Fruit fly (Drosophila melanogaster) whole organism, adult: ENCODE measurements around the gene Cat.

ENCODE experiments used
- CG11617 ChIP-seq: fragments of 200-800 bp; sonication (Bioruptor generic); optimal IDR thresholded peaks from 2 replicates; lab custom pipeline; 2017; ENCODE audit warnings: mild to moderate bottlenecking, missing biosample characterization, missing genetic modification reagents, missing genetic modification characterization
- CG12768 ChIP-seq: fragments of 200-800 bp; sonication (Bioruptor generic); optimal IDR thresholded peaks from 2 replicates; lab custom pipeline; 2017; ENCODE audit warnings: missing biosample characterization, missing genetic modification characterization, mild to moderate bottlenecking, moderate library complexity, missing genetic modification reagents
- CG14711 ChIP-seq: fragments of 200-800 bp; sonication (Bioruptor generic); optimal IDR thresholded peaks from 2 replicates; lab custom pipeline; 2018; ENCODE audit warnings: missing biosample characterization, mild to moderate bottlenecking, missing genetic modification characterization, moderate library complexity
- CG5204 ChIP-seq: fragments of 200-800 bp; sonication (Bioruptor generic); optimal IDR thresholded peaks from 2 replicates; lab custom pipeline; 2016; ENCODE audit warnings: missing biosample characterization, missing genetic modification characterization
- CG7045 ChIP-seq: fragments of 200-800 bp; sonication (Bioruptor generic); optimal IDR thresholded peaks from 2 replicates; lab custom pipeline; 2017; ENCODE audit warnings: missing biosample characterization, mild to moderate bottlenecking, missing genetic modification characterization
- Clk ChIP-seq: fragments of 200-800 bp; sonication (Bioruptor generic); optimal IDR thresholded peaks from 2 replicates; lab custom pipeline; 2017; ENCODE audit warnings: missing biosample characterization, missing genetic modification characterization
- Crg-1 ChIP-seq: fragments of 200-800 bp; sonication (Bioruptor generic); optimal IDR thresholded peaks from 2 replicates; lab custom pipeline; 2016; ENCODE audit warnings: missing biosample characterization, missing genetic modification characterization
- Hr96 ChIP-seq: fragments of 200-800 bp; sonication (Bioruptor generic); optimal IDR thresholded peaks from 2 replicates; lab custom pipeline; 2016; ENCODE audit warnings: missing biosample characterization, missing genetic modification characterization
- Mnt ChIP-seq: fragments of 200-800 bp; sonication (Bioruptor generic); optimal IDR thresholded peaks from 2 replicates; lab custom pipeline; 2016; ENCODE audit warnings: missing biosample characterization, mild to moderate bottlenecking, missing genetic modification characterization
- kay ChIP-seq: fragments of 200-800 bp; sonication (Bioruptor generic); peaks from one replicate; lab custom pipeline; 2016; ENCODE audit warnings: missing biosample characterization, missing genetic modification characterization, borderline replicate concordance
- pad ChIP-seq: fragments of 200-800 bp; sonication (Bioruptor generic); optimal IDR thresholded peaks from 3 replicates; lab custom pipeline; 2017; ENCODE audit warnings: missing biosample characterization, missing genetic modification characterization, mild to moderate bottlenecking, moderate library complexity, missing genetic modification reagents
- toe ChIP-seq: fragments of 200-800 bp; sonication (Bioruptor generic); optimal IDR thresholded peaks from 2 replicates; lab custom pipeline; 2016; ENCODE audit warnings: missing biosample characterization, missing genetic modification characterization

DNA sequence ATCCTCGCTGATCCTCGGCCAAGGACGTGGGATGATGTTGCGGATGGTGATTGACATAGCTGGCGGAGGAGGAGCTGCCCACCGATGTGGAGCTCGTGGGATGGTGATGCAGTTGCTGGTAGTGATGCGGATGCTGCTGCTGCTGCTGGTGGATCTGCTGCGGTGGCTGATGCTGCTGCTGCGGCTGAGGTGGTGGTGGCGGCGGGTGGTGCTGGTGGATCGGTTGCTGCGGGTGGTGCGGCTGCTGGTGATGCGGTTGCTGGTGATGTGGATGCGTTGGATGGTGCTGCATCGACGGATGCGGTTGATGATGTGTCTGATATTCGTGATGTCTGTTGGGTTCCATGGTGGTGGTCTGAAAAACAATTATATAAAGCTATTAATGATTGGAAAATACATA lies 13.3 kb upstream of the Cat start:
- TF ChIP-seq Hr96 (GFP tag; lab: Kevin White, UChicago) (no peak), toe (no peak), Clk (GFP tag; lab: Kevin White, UChicago) (no peak), CG12768 (GFP tag; lab: Kevin White, UChicago) (no peak), Mnt (GFP tag; lab: Kevin White, UChicago) (no peak), Crg-1 (GFP tag; lab: Kevin White, UChicago) (no peak), CG14711 (tag; lab: Kevin White, UChicago) (no peak), CG11617 (GFP tag; lab: Kevin White, UChicago) (no peak), pad (GFP tag; lab: Kevin White, UChicago) (no peak), kay (no peak), CG5204 (GFP tag; lab: Kevin White, UChicago) (no peak), CG7045 (GFP tag; lab: Kevin White, UChicago) (no peak)
